Worm (Caenorhabditis elegans): ENCODE results near the gene cmd-1.

- no peak for TF ChIP-seq aptf-2 (GFP tag; conservative IDR thresholded peaks at IDR 0.05)
- no peak for TF ChIP-seq sea-2 (GFP tag; IDR thresholded peaks at IDR 0.05)
- TF ChIP-seq Y53F4B.3 (GFP tag; IDR thresholded peaks at IDR 0.05) = no peak
- TF ChIP-seq madf-10 (tag; optimal IDR thresholded peaks at IDR 0.05) = no peak
- no peak for TF ChIP-seq pha-4 (tag; optimal IDR thresholded peaks at IDR 0.05)
- no peak for TF ChIP-seq die-1 (tag; optimal IDR thresholded peaks at IDR 0.05)
These were observed 22.2 kb upstream of the cmd-1 start, which contains the start of gene cpr-5 for ce11 chrV:1133840-1134239.

Measured in whole organism, young adult.